Worm (Caenorhabditis elegans): Measurements from ENCODE around the gene algn-12.
A peak's percentile ranks its signal among the peaks of the same experiment; 100 is the strongest.

The algn-12 gene

ce11 chrV:8010846-8011245 lies 24.1 kb upstream of the algn-12 start, which contains the start of gene lmtr-2:
lmtr-2 (minus strand) TSS chrV:8011106.
- no peak for TF ChIP-seq ceh-16 (tag; optimal IDR thresholded peaks at IDR 0.05)
- TF ChIP-seq pha-4 (tag; optimal IDR thresholded peaks at IDR 0.05): no peak
- TF ChIP-seq ztf-11 (tag; optimal IDR thresholded peaks at IDR 0.05): no peak
- no peak for TF ChIP-seq elt-1 (tag; optimal IDR thresholded peaks at IDR 0.05)
- TF ChIP-seq ZK546.5 (tag; optimal IDR thresholded peaks at IDR 0.05): no peak
- no peak for TF ChIP-seq ceh-28 (tag; optimal IDR thresholded peaks at IDR 0.05)
- no peak for TF ChIP-seq daf-12 (tag; optimal IDR thresholded peaks at IDR 0.05)
- TF ChIP-seq elt-3 (tag; optimal IDR thresholded peaks at IDR 0.05): no peak

DNA sequence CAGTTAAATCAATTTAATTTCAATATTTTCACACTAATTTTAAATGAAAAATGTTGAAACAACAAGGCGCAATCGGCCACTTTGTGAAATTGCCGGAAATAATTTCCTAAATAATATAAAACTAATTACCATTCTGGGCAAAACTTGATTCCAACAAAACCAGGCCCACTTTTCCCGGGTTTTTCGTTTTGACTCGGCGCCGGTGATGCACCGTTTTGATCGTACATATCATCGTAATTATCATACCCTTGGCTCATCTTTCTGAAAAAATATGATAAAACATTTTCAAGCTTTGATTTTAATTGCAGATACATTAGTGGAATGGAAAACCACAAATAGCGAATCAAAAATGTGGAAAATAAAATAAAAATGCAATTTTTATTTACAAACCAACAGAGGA lies 22.9 kb upstream of the algn-12 start, which contains the start of gene rpb-9:
Gene rpb-9 (minus strand): TSS at position 314 of the 400 bp plus-strand sequence.
- TF ChIP-seq elt-2 (tag; optimal IDR thresholded peaks at IDR 0.05): no peak
- no peak for TF ChIP-seq fos-1 (tag; optimal IDR thresholded peaks at IDR 0.05)
- peak; percentile 14 for TF ChIP-seq pha-4 (tag; optimal IDR thresholded peaks at IDR 0.05)
- TF ChIP-seq nhr-76 (tag; optimal IDR thresholded peaks at IDR 0.05): no peak
- no peak for TF ChIP-seq eor-1 (tag; optimal IDR thresholded peaks at IDR 0.05)
- TF ChIP-seq aly-2 (tag; optimal IDR thresholded peaks at IDR 0.05): no peak
- TF ChIP-seq nhr-23 (tag; optimal IDR thresholded peaks at IDR 0.05): no peak
- no peak for TF ChIP-seq nhr-67 (tag; optimal IDR thresholded peaks at IDR 0.05)
- TF ChIP-seq ama-1 (optimal IDR thresholded peaks at IDR 0.05): peak; percentile 26
- TF ChIP-seq daf-12 (tag; optimal IDR thresholded peaks at IDR 0.05): no peak
- no peak for TF ChIP-seq fkh-10 (GFP tag; optimal IDR thresholded peaks at IDR 0.05)

DNA sequence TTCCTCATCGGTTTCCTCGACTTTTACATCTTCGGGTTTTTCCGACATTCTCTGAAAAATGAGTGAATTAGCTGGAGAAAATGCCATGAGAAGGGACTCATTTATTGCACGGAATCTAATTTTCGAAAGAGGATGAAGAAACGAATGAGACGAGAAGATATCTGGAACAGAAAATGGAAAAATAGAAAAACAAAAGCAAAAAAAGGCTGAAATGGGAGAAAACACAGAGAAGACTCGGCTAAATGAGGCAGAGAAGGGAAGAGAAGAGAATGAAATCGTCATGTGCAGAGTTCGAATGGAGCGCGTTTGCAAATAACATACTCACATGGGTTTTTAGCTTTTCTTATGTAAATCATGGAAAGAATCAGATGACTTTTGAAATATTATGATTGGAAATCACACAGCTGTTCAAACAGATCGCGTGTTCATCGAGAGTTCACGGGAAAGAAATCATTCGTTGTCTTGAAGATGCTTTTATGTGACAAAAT lies 21.0 kb upstream of the algn-12 start, which contains the start of gene Y97E10AR.6:
Gene Y97E10AR.6 (minus strand): TSS at position 51 of the 488 bp plus-strand sequence.
- TF ChIP-seq egl-5 (tag; optimal IDR thresholded peaks at IDR 0.05) (peak; percentile 30), skn-1 (tag; optimal IDR thresholded peaks at IDR 0.05) (no peak), elt-2 (tag; optimal IDR thresholded peaks at IDR 0.05) (peak; percentile 9), lin-15B (tag; optimal IDR thresholded peaks at IDR 0.05) (peak; percentile 66), nfya-1 (tag; optimal IDR thresholded peaks at IDR 0.05; ENCODE audit: insufficient read depth) (peak; percentile 42), nhr-23 (tag; optimal IDR thresholded peaks at IDR 0.05) (no peak), pha-4 (tag; optimal IDR thresholded peaks at IDR 0.05) (peak; percentile 47), snpc-4 (tag; optimal IDR thresholded peaks at IDR 0.05) (peak; percentile 61), ama-1 (optimal IDR thresholded peaks at IDR 0.05) (peak; percentile 7), jun-1 (tag; optimal IDR thresholded peaks at IDR 0.05) (no peak), nhr-67 (tag; optimal IDR thresholded peaks at IDR 0.05) (no peak), fkh-2 (tag; optimal IDR thresholded peaks at IDR 0.05) (no peak)

ce11 chrV:8016928-8017327 lies 18.0 kb upstream of the algn-12 start, which contains the start of gene sptl-2:
sptl-2 (plus strand) TSS chrV:8017207.
- TF ChIP-seq nhr-23 (tag; optimal IDR thresholded peaks at IDR 0.05): no peak
- no peak for TF ChIP-seq ceh-9 (tag; optimal IDR thresholded peaks at IDR 0.05)
- no peak for TF ChIP-seq sea-2 (GFP tag; optimal IDR thresholded peaks at IDR 0.05)
- TF ChIP-seq nfya-1 (tag; optimal IDR thresholded peaks at IDR 0.05; ENCODE audit: insufficient read depth): no peak
- TF ChIP-seq elt-2 (tag; optimal IDR thresholded peaks at IDR 0.05): peak; percentile 29
- no peak for TF ChIP-seq nhr-237 (tag; optimal IDR thresholded peaks at IDR 0.05)
- no peak for TF ChIP-seq fkh-10 (GFP tag; optimal IDR thresholded peaks at IDR 0.05)
- no peak for TF ChIP-seq fos-1 (tag; optimal IDR thresholded peaks at IDR 0.05)
- no peak for TF ChIP-seq hmg-11 (tag; optimal IDR thresholded peaks at IDR 0.05)
- no peak for TF ChIP-seq ceh-28 (tag; optimal IDR thresholded peaks at IDR 0.05)
- peak; percentile 67 for TF ChIP-seq pha-4 (tag; optimal IDR thresholded peaks at IDR 0.05)
- TF ChIP-seq nhr-67 (tag; optimal IDR thresholded peaks at IDR 0.05): no peak
- no peak for TF ChIP-seq ztf-11 (tag; optimal IDR thresholded peaks at IDR 0.05)
- no peak for TF ChIP-seq ztf-4 (tag; optimal IDR thresholded peaks at IDR 0.05)

DNA sequence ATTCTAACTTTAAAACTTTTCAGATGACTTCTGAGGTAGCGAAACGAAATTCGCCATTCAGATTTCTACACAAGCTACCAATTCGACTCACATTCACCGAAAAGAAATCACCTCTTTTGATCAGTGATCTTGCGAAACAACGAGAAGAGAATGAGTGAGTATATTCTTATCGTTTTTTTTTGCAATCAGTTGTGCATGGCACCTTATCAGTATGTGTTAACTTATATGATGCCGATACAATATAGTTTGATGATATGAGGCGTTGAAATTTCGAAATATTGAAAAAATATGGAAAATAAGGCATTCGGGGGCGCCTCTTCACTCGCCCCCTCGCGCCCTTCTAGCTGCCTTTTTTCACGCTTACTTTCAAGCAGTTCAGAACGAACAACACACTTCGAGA lies 17.0 kb upstream of the algn-12 start:
- no peak for TF ChIP-seq aly-2 (tag; optimal IDR thresholded peaks at IDR 0.05)
- no peak for TF ChIP-seq egl-5 (tag; optimal IDR thresholded peaks at IDR 0.05)
- TF ChIP-seq jun-1 (tag; optimal IDR thresholded peaks at IDR 0.05): peak; percentile 6
- peak; percentile 31 for TF ChIP-seq pha-4 (tag; optimal IDR thresholded peaks at IDR 0.05)
- peak; percentile 92 for TF ChIP-seq pqm-1 (tag; optimal IDR thresholded peaks at IDR 0.05)
- no peak for TF ChIP-seq lin-15B (tag; optimal IDR thresholded peaks at IDR 0.05)
- no peak for TF ChIP-seq nhr-76 (tag; optimal IDR thresholded peaks at IDR 0.05)
- TF ChIP-seq elt-2 (tag; optimal IDR thresholded peaks at IDR 0.05): peak; percentile 96
- no peak for TF ChIP-seq fkh-10 (GFP tag; optimal IDR thresholded peaks at IDR 0.05)
- no peak for TF ChIP-seq nhr-67 (tag; optimal IDR thresholded peaks at IDR 0.05)

- TF ChIP-seq ceh-28 (tag; optimal IDR thresholded peaks at IDR 0.05) (no peak), pqm-1 (tag; optimal IDR thresholded peaks at IDR 0.05) (peak; percentile 22), elt-2 (tag; optimal IDR thresholded peaks at IDR 0.05) (peak; percentile 64), skn-1 (tag; optimal IDR thresholded peaks at IDR 0.05) (no peak), nhr-25 (tag; optimal IDR thresholded peaks at IDR 0.05) (no peak), sea-2 (GFP tag; optimal IDR thresholded peaks at IDR 0.05) (no peak)
These were observed 16.0 kb upstream of the algn-12 start for ce11 chrV:8018919-8019318.
